Fruit fly (Drosophila melanogaster): ENCODE results near the gene ppk5.

The ppk5 gene

DNA sequence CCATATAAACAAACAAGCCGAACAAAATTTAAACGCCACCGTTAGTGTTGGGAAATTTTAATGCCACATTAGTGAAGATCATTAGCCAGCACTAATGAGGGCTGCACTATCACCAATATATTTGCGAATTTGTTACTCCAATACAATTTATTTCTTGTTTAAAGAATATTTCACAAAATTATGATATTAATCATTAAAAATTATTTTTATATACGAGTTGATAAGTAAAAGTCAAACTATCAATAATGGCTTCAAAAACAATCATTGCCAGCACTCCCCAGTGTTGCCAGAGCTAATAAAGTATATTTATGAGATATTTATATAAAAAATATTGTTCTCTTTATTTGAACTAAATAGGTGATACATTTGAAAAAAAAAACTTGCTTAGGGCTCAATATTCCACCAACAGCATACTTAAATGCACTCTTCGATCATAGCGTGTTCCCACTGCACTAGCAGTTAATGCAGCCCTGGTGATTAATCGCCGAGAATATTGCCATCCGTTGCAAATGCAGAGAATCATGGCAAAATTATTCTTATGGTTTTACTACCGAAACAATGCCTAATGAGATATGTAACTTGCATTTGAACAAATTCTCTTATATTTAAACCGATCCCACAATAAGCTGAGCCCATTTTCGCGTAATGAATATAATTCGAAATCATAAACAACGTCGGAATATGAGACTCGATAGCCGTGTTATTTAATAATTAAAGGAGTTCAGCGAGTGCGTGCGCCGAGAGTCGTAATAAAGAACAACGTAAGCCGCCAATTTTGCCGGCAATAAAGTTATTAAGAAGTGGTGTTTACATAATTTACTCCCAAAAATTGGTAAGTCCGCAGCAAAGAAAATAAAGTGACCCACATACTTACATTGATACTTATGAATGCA, 18.4 kb upstream of the ppk5 start, which contains the start of the genes SAK and Cdk12 (continued):
- TF ChIP-seq ems (GFP tag; optimal IDR thresholded peaks at IDR 0.05) (peak; percentile 12), CG15073 (GFP tag; optimal IDR thresholded peaks at IDR 0.05) (peak; percentile 59), CG15514 (GFP tag; optimal IDR thresholded peaks at IDR 0.05) (peak; percentile 84), CG11456 (GFP tag; IDR thresholded peaks at IDR 0.05) (peak; percentile 88), Mes4 (GFP tag; optimal IDR thresholded peaks at IDR 0.05) (peak; percentile 29), ind (GFP tag; optimal IDR thresholded peaks at IDR 0.05) (peak; percentile 86), CG9727 (GFP tag; optimal IDR thresholded peaks at IDR 0.05) (peak; percentile 90), CG11696 (GFP tag; IDR thresholded peaks at IDR 0.05) (no peak; the same call in 1 of the 2 replicates), tin (GFP tag; optimal IDR thresholded peaks at IDR 0.05) (peak; percentile 86), Eip74EF (GFP tag; optimal IDR thresholded peaks at IDR 0.05) (peak in 1 of 2 experiments; percentile 66), HLHmδ (GFP tag; optimal IDR thresholded peaks at IDR 0.05) (no peak), CG14667 (GFP tag; IDR thresholded peaks at IDR 0.05) (peak; percentile 80), MTF-1 (GFP tag; optimal IDR thresholded peaks at IDR 0.05; ENCODE audit: borderline replicate concordance) (peak; percentile 41), Nf-YB (GFP tag; optimal IDR thresholded peaks at IDR 0.05) (peak; percentile 69), CG1233 (GFP tag; optimal IDR thresholded peaks at IDR 0.05) (peak; percentile 83), CG6254 (GFP tag; optimal IDR thresholded peaks at IDR 0.05) (peak; percentile 76), CG6854 (GFP tag; optimal IDR thresholded peaks at IDR 0.05) (peak; percentile 55), Mad (GFP tag; optimal IDR thresholded peaks at IDR 0.05) (peak; percentile 43), Meics (GFP tag; optimal IDR thresholded peaks at IDR 0.05) (peak; percentile 85), Bdp1 (GFP tag; optimal IDR thresholded peaks at IDR 0.05) (peak; percentile 56), CG9437 (GFP tag; optimal IDR thresholded peaks at IDR 0.05) (peak; percentile 82), gsb-n (tag; optimal IDR thresholded peaks at IDR 0.05) (peak; percentile 82), CG32767 (GFP tag; IDR thresholded peaks at IDR 0.05) (peak; percentile 53), zfh1 (GFP tag; IDR thresholded peaks at IDR 0.05) (peak; percentile 74; the same call in 2 of the 3 replicates), CG6654 (GFP tag; optimal IDR thresholded peaks at IDR 0.05) (peak; percentile 68), Atf6 (GFP tag; IDR thresholded peaks at IDR 0.05) (peak; percentile 84), Hand (GFP tag; optimal IDR thresholded peaks at IDR 0.05) (peak; percentile 36), CG4424 (GFP tag; optimal IDR thresholded peaks at IDR 0.05) (peak; percentile 85), CoRest (tag; optimal IDR thresholded peaks at IDR 0.05) (peak; percentile 91), phol (tag; optimal IDR thresholded peaks at IDR 0.05) (peak; percentile 89), CG17328 (GFP tag; IDR thresholded peaks at IDR 0.05) (peak; percentile 74), CG12104 (GFP tag; optimal IDR thresholded peaks at IDR 0.05) (peak; percentile 91), Chrac-16 (GFP tag; optimal IDR thresholded peaks at IDR 0.05) (peak; percentile 86), usp (GFP tag; optimal IDR thresholded peaks at IDR 0.05) (no peak), CG13123 (GFP tag; optimal IDR thresholded peaks at IDR 0.05) (peak; percentile 32), CG12219 (GFP tag; optimal IDR thresholded peaks at IDR 0.05) (peak; percentile 58), Dip3 (GFP tag; optimal IDR thresholded peaks at IDR 0.05) (peak; percentile 71), nau (GFP tag; optimal IDR thresholded peaks at IDR 0.05) (no peak), sima (GFP tag; optimal IDR thresholded peaks at IDR 0.05) (no peak)

Measured in whole organism, embryonic.